Worm (Caenorhabditis elegans): ENCODE measurements around the gene pst-2.

ce11 chrIII:5697266-5697665 is 17.0 kb downstream of the pst-2 start, which contains the start of gene B0336.7:
- TF ChIP-seq ama-1 (optimal IDR thresholded peaks at IDR 0.05), result no peak
- no peak for TF ChIP-seq hnd-1 (tag; optimal IDR thresholded peaks at IDR 0.05)
- TF ChIP-seq flt-1 (GFP tag; IDR thresholded peaks at IDR 0.05), result no peak
- TF ChIP-seq aly-1 (tag; optimal IDR thresholded peaks at IDR 0.05), result no peak

Data from whole organism, early embryonic.